Worm (Caenorhabditis elegans) whole organism, young adult: ENCODE measurements around the gene Y56A3A.6.

Experiments
- F10E7.11 ChIP-seq: sonication (generic microtip); optimal IDR thresholded peaks from 2 replicates; lab custom pipeline; 2017; ENCODE audit warnings: mild to moderate bottlenecking, missing genetic modification characterization, moderate library complexity, missing compliant biosample characterization
- F37B4.10 ChIP-seq: fragments of 200-800 bp; sonication (Bioruptor generic); IDR thresholded peaks from 2 replicates; pipeline ENCODE4 v1.3.6; 2022; ENCODE audit warnings: missing genetic modification characterization, missing compliant biosample characterization
- F52B5.7 ChIP-seq: sonication (generic microtip); optimal IDR thresholded peaks from 2 replicates; lab custom pipeline; 2016; ENCODE audit warnings: mild to moderate bottlenecking, missing genetic modification characterization, missing compliant biosample characterization
- F55B11.4 ChIP-seq: sonication (generic microtip); optimal IDR thresholded peaks from 2 replicates; lab custom pipeline; 2016; ENCODE audit warnings: missing compliant biosample characterization, missing genetic modification characterization, borderline replicate concordance; ENCODE audit not compliant: insufficient read depth
- F57C9.4 ChIP-seq: sonication (generic microtip); optimal IDR thresholded peaks from 2 replicates; lab custom pipeline; 2017; ENCODE audit warnings: mild to moderate bottlenecking, missing genetic modification characterization, missing compliant biosample characterization
- K11D2.4 ChIP-seq: fragments of 200-800 bp; sonication (Bioruptor generic); IDR thresholded peaks from 2 replicates; pipeline ENCODE4 v1.3.6; 2022; ENCODE audit warnings: missing genetic modification reagents, missing genetic modification characterization, missing compliant biosample characterization
- K12H6.12 ChIP-seq: fragments of 200-800 bp; sonication (Bioruptor generic); optimal IDR thresholded peaks from 2 replicates; lab custom pipeline; 2018; ENCODE audit warnings: mild to moderate bottlenecking, missing genetic modification characterization, missing compliant biosample characterization
- Y53G8AR.9 ChIP-seq: fragments of 200-800 bp; sonication (Bioruptor generic); conservative IDR thresholded peaks from 2 replicates; pipeline ENCODE4 v1.3.6; 2022; ENCODE audit warnings: missing genetic modification reagents, missing genetic modification characterization, missing compliant biosample characterization
- ZK185.1 ChIP-seq: sonication (generic microtip); optimal IDR thresholded peaks from 2 replicates; lab custom pipeline; 2016; ENCODE audit warnings: mild to moderate bottlenecking, missing genetic modification characterization, missing compliant biosample characterization; ENCODE audit not compliant: poor library complexity, severe bottlenecking
- ama-1 ChIP-seq, 3 experiments: fragments of 150-350 bp in 1 of 3; sonication (generic microtip) in 2 of 3; optimal IDR thresholded peaks; 2 replicates each; lab custom pipeline; 2014 to 2018; ENCODE audit warnings: missing biosample characterization in 2 of 3, missing genetic modification characterization in 2 of 3, missing genetic modification reagents in 2 of 3
- aptf-2 ChIP-seq: fragments of 200-800 bp; sonication (Bioruptor generic); conservative IDR thresholded peaks from 2 replicates; pipeline ENCODE4 v1.3.6; 2022; ENCODE audit warnings: missing genetic modification reagents, missing genetic modification characterization, missing compliant biosample characterization
- attf-5 ChIP-seq: fragments of 200-800 bp; sonication (Bioruptor generic); optimal IDR thresholded peaks from 2 replicates; lab custom pipeline; 2018; ENCODE audit warnings: mild to moderate bottlenecking, missing genetic modification characterization, missing compliant biosample characterization
- cebp-1 ChIP-seq, 2 experiments: fragments of 200-800 bp in 1 of 2; sonication (Bioruptor generic) in 1 of 2; sonication (generic microtip) in 1 of 2; IDR thresholded peaks in 1 of 2; optimal IDR thresholded peaks in 1 of 2; 2 replicates each; pipeline versions ENCODE4 v1.3.6 to Lab custom; 2017 to 2022; ENCODE audit warnings: missing compliant biosample characterization in 2 of 2, missing genetic modification characterization in 2 of 2, mild to moderate bottlenecking in 1 of 2, missing genetic modification reagents in 1 of 2, moderate library complexity in 1 of 2
- ceh-100 ChIP-seq: fragments of 200-800 bp; sonication (Bioruptor generic); IDR thresholded peaks from 2 replicates; pipeline ENCODE4 v1.3.6; 2022; ENCODE audit warnings: missing genetic modification reagents, missing genetic modification characterization, missing compliant biosample characterization
- die-1 ChIP-seq: sonication (generic microtip); optimal IDR thresholded peaks from 2 replicates; lab custom pipeline; 2016; ENCODE audit warnings: missing genotype, mild to moderate bottlenecking, missing genetic modification characterization, missing compliant biosample characterization
- dpff-1 ChIP-seq: sonication (generic microtip); optimal IDR thresholded peaks from 2 replicates; lab custom pipeline; 2017; ENCODE audit warnings: mild to moderate bottlenecking, missing genetic modification characterization, missing compliant biosample characterization
- dpl-1 ChIP-seq: fragments of 150-350 bp; optimal IDR thresholded peaks from 2 replicates; lab custom pipeline; 2014; ENCODE audit warnings: missing biosample characterization, missing genetic modification reagents, missing genetic modification characterization
- egl-44 ChIP-seq: fragments of 200-800 bp; sonication (Bioruptor generic); IDR thresholded peaks from 2 replicates; pipeline ENCODE4 v1.3.6; 2022; ENCODE audit warnings: missing genetic modification reagents, missing genetic modification characterization, missing compliant biosample characterization
- egrh-3 ChIP-seq: fragments of 200-800 bp; sonication (Bioruptor generic); IDR thresholded peaks from 2 replicates; pipeline ENCODE4 v1.3.6; 2022; ENCODE audit warnings: missing genetic modification reagents, missing genetic modification characterization, missing compliant biosample characterization
- ekl-4 ChIP-seq: fragments of 200-800 bp; sonication (Bioruptor generic); IDR thresholded peaks from 2 replicates; pipeline ENCODE4 v1.3.6; 2022; ENCODE audit warnings: missing genetic modification reagents, missing genetic modification characterization, missing compliant biosample characterization
- ets-4 ChIP-seq: fragments of 200-800 bp; sonication (Bioruptor generic); optimal IDR thresholded peaks from 2 replicates; lab custom pipeline; 2018; ENCODE audit warnings: mild to moderate bottlenecking, missing genetic modification characterization, missing compliant biosample characterization
- gei-17 ChIP-seq: fragments of 200-800 bp; sonication (Bioruptor generic); optimal IDR thresholded peaks from 2 replicates; lab custom pipeline; 2018; ENCODE audit warnings: mild to moderate bottlenecking, missing genetic modification characterization, missing compliant biosample characterization
- hmg-1.2 ChIP-seq: fragments of 200-800 bp; sonication (Bioruptor generic); IDR thresholded peaks from 2 replicates; pipeline ENCODE4 v1.3.6; 2022; ENCODE audit warnings: missing genetic modification reagents, missing genetic modification characterization, missing compliant biosample characterization
- hmg-20 ChIP-seq: fragments of 200-800 bp; sonication (Bioruptor generic); IDR thresholded peaks from 2 replicates; pipeline ENCODE4 v1.3.6; 2022; ENCODE audit warnings: missing genetic modification reagents, missing genetic modification characterization, missing compliant biosample characterization
- lin-54 ChIP-seq: fragments of 200-800 bp; sonication (Bioruptor generic); optimal IDR thresholded peaks from 2 replicates; lab custom pipeline; 2018; ENCODE audit warnings: mild to moderate bottlenecking, missing genetic modification characterization, missing compliant biosample characterization
- madf-3 ChIP-seq: fragments of 200-800 bp; sonication (Bioruptor generic); IDR thresholded peaks from 2 replicates; pipeline ENCODE4 v1.3.6; 2022; ENCODE audit warnings: missing genetic modification reagents, missing genetic modification characterization, missing compliant biosample characterization
- mel-28 ChIP-seq: sonication (generic microtip); optimal IDR thresholded peaks from 2 replicates; lab custom pipeline; 2016; ENCODE audit warnings: borderline replicate concordance, mild to moderate bottlenecking, missing genetic modification characterization, missing compliant biosample characterization
- mxl-1 ChIP-seq: sonication (generic microtip); optimal IDR thresholded peaks from 2 replicates; lab custom pipeline; 2016; ENCODE audit warnings: missing genetic modification characterization, missing compliant biosample characterization
- nfya-1 ChIP-seq: sonication (generic microtip); optimal IDR thresholded peaks from 2 replicates; lab custom pipeline; 2017; ENCODE audit warnings: antibody characterized with exemption, missing compliant biosample characterization, missing genetic modification characterization, borderline replicate concordance; ENCODE audit not compliant: insufficient read depth
- nfyb-1 ChIP-seq: fragments of 200-800 bp; sonication (Bioruptor generic); IDR thresholded peaks from 2 replicates; pipeline ENCODE4 v1.3.6; 2022; ENCODE audit warnings: missing genetic modification reagents, missing genetic modification characterization, missing compliant biosample characterization
- nhr-120 ChIP-seq: fragments of 200-800 bp; sonication (Bioruptor generic); IDR thresholded peaks from 2 replicates; pipeline ENCODE4 v1.3.6; 2022; ENCODE audit warnings: missing genetic modification characterization, missing compliant biosample characterization
- nhr-179 ChIP-seq: sonication (generic microtip); optimal IDR thresholded peaks from 2 replicates; lab custom pipeline; 2016; ENCODE audit warnings: mild to moderate bottlenecking, missing genetic modification characterization, missing compliant biosample characterization
- nhr-27 ChIP-seq: fragments of 200-800 bp; sonication (Bioruptor generic); optimal IDR thresholded peaks from 2 replicates; lab custom pipeline; 2018; ENCODE audit warnings: mild to moderate bottlenecking, missing genetic modification characterization, moderate library complexity, missing compliant biosample characterization
- repo-1 ChIP-seq: sonication (generic microtip); optimal IDR thresholded peaks from 2 replicates; lab custom pipeline; 2017; ENCODE audit warnings: mild to moderate bottlenecking, missing genetic modification characterization, missing compliant biosample characterization
- rpc-1 ChIP-seq, 2 experiments: fragments of 150-350 bp in 1 of 2; sonication (generic microtip) in 1 of 2; optimal IDR thresholded peaks; 2 replicates each; lab custom pipeline; 2014 to 2018; ENCODE audit warnings: missing biosample characterization in 1 of 2, missing genetic modification characterization in 1 of 2, missing genetic modification reagents in 1 of 2, missing genotype in 1 of 2
- snpc-1.1 ChIP-seq: sonication (generic microtip); optimal IDR thresholded peaks from 2 replicates; lab custom pipeline; 2017; ENCODE audit warnings: missing genetic modification characterization, mild to moderate bottlenecking, missing compliant biosample characterization, antibody characterized with exemption, moderate library complexity, missing genotype, missing genetic modification reagents; ENCODE audit not compliant: insufficient read depth
- snpc-1.3 ChIP-seq: sonication (generic microtip); optimal IDR thresholded peaks from 2 replicates; lab custom pipeline; 2017; ENCODE audit warnings: missing genetic modification characterization, mild to moderate bottlenecking, missing compliant biosample characterization, antibody characterized with exemption, moderate library complexity, missing genotype, missing genetic modification reagents; ENCODE audit not compliant: insufficient read depth
- sptf-2 ChIP-seq: fragments of 200-800 bp; sonication (Bioruptor generic); optimal IDR thresholded peaks from 2 replicates; lab custom pipeline; 2018; ENCODE audit warnings: mild to moderate bottlenecking, missing genetic modification characterization, missing compliant biosample characterization
- tbp1 ChIP-seq: fragments of 200-800 bp; sonication (Bioruptor generic); optimal IDR thresholded peaks from 2 replicates; lab custom pipeline; 2018; ENCODE audit warnings: mild to moderate bottlenecking, missing genetic modification characterization, missing compliant biosample characterization
- tbx-9 ChIP-seq: sonication (generic microtip); optimal IDR thresholded peaks from 2 replicates; lab custom pipeline; 2016; ENCODE audit warnings: borderline replicate concordance, missing genetic modification characterization, inconsistent platforms, missing compliant biosample characterization
- ztf-22 ChIP-seq: fragments of 200-800 bp; sonication (Bioruptor generic); optimal IDR thresholded peaks from 2 replicates; lab custom pipeline; 2018; ENCODE audit warnings: mild to moderate bottlenecking, missing genetic modification characterization, moderate library complexity, missing compliant biosample characterization

The Y56A3A.6 gene

DNA sequence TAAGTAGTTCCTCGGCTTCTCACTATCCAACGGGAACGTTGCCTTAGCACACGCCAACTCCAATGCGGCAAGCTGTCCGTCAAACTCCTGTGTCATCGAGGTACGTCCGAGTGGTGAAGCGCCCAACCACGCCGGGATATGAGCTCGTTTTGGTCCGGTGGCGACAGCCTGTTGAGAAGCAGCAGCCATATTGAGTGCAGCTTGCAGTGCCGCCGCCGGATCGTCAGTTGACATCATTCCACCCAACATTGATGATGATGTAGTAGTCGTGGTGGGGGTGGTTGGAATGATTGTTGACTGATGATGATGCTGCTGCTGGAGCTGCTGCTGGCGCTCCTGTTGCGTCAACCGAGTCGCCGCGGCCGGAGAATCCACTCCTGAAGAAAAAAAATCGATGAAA is 45.2 kb downstream of the Y56A3A.6 start (continued):
- TF ChIP-seq nhr-27 (tag; lab: Kevin White, UChicago) (no peak), ztf-22 (GFP tag; lab: Kevin White, UChicago) (no peak), aptf-2 (GFP tag; lab: Robert Waterston, UW) (no peak), sptf-2 (GFP tag; lab: Kevin White, UChicago) (no peak), ceh-100 (GFP tag; lab: Robert Waterston, UW) (no peak), madf-3 (GFP tag; lab: Robert Waterston, UW) (no peak), lin-54 (GFP tag; lab: Kevin White, UChicago) (no peak), egl-44 (GFP tag; lab: Robert Waterston, UW) (no peak), egrh-3 (peak; percentile 30; the same call in 1 of the 2 replicates), F37B4.10 (GFP tag; lab: Robert Waterston, UW) (0 out of 2 replicates have a peak, but pooled peaks have one; percentile 46)

- TF ChIP-seq cebp-1 (GFP tag; IDR thresholded peaks at IDR 0.05; lab: Robert Waterston, UW) (peak; percentile 76), cebp-1 (tag; optimal IDR thresholded peaks at IDR 0.05; lab: Kevin White, UChicago) (peak; percentile 72), F10E7.11 (peak; percentile 9), die-1 (tag; lab: Kevin White, UChicago) (peak; percentile 26), hmg-20 (peak; percentile 39; the same call in 1 of the 2 replicates), tbp1 (no peak), attf-5 (GFP tag; lab: Kevin White, UChicago) (no peak), Y53G8AR.9 (GFP tag; lab: Robert Waterston, UW) (peak; percentile 78), nhr-179 (no peak), ZK185.1 (tag; lab: Kevin White, UChicago) (peak; percentile 39), rpc-1 (optimal IDR thresholded peaks at IDR 0.05; lab: Kevin White, UChicago) (no peak), rpc-1 (tag; optimal IDR thresholded peaks at IDR 0.05; lab: Kevin White, UChicago) (no peak), ets-4 (GFP tag; lab: Kevin White, UChicago) (peak; percentile 19), dpl-1 (GFP tag; lab: Kevin White, UChicago) (no peak), repo-1 (peak; percentile 86), snpc-1.3 (no peak), ama-1 (optimal IDR thresholded peaks at IDR 0.05; lab: Kevin White, UChicago) (no peak), ama-1 (GFP tag; optimal IDR thresholded peaks at IDR 0.05; lab: Kevin White, UChicago) (peak in 1 of 2 experiments; percentile 94), nhr-120 (0 out of 2 replicates have a peak, but pooled peaks have one; percentile 18), snpc-1.1 (tag; lab: Kevin White, UChicago) (peak; percentile 60), mxl-1 (tag; lab: Kevin White, UChicago) (no peak), hmg-1.2 (GFP tag; lab: Robert Waterston, UW) (peak; percentile 33), tbx-9 (tag; lab: Kevin White, UChicago) (no peak), F55B11.4 (tag; lab: Kevin White, UChicago) (no peak), ekl-4 (GFP tag; lab: Robert Waterston, UW) (peak; percentile 75; the same call in 1 of the 2 replicates), mel-28 (no peak), dpff-1 (tag; lab: Kevin White, UChicago) (peak; percentile 64), nhr-27 (tag; lab: Kevin White, UChicago) (peak; percentile 53), nfya-1 (no peak), F52B5.7 (tag; lab: Kevin White, UChicago) (peak; percentile 92), K11D2.4 (GFP tag; lab: Robert Waterston, UW) (peak; percentile 79; the same call in 1 of the 2 replicates), sptf-2 (GFP tag; lab: Kevin White, UChicago) (no peak), F57C9.4 (tag; lab: Kevin White, UChicago) (no peak), ceh-100 (GFP tag; lab: Robert Waterston, UW) (peak; percentile 65; the same call in 1 of the 2 replicates), K12H6.12 (tag; lab: Kevin White, UChicago) (no peak), nfyb-1 (GFP tag; lab: Robert Waterston, UW) (peak; percentile 84), gei-17 (GFP tag; lab: Kevin White, UChicago) (peak; percentile 47)
Measured at ce11 chrIII:11830522-11831489, 47.8 kb downstream of the Y56A3A.6 start.
